Worm (Caenorhabditis elegans) whole organism, midembryonic: Measurements from ENCODE around the gene pqn-87.

Experiments used
- T22C8.4 ChIP-seq: fragments of 200-800 bp; sonication (Bioruptor generic); IDR thresholded peaks from 2 replicates; pipeline ENCODE4 v1.3.6; 2022; ENCODE audit warnings: missing genetic modification characterization, missing compliant biosample characterization
- cog-1 ChIP-seq: sonication (generic microtip); optimal IDR thresholded peaks from 2 replicates; lab custom pipeline; 2016; ENCODE audit warnings: missing genetic modification characterization, missing compliant biosample characterization
- klf-2 ChIP-seq: fragments of 200-800 bp; sonication (Bioruptor generic); conservative IDR thresholded peaks from 2 replicates; pipeline ENCODE4 v1.3.6; 2022; ENCODE audit warnings: missing genetic modification reagents, missing genetic modification characterization, missing compliant biosample characterization
- med-1 ChIP-seq: sonication (generic microtip); optimal IDR thresholded peaks from 2 replicates; lab custom pipeline; 2017; ENCODE audit warnings: missing genetic modification characterization, mild to moderate bottlenecking, missing compliant biosample characterization, antibody characterized with exemption, missing genetic modification reagents; ENCODE audit not compliant: insufficient read depth
- ref-1 ChIP-seq: fragments of 200-800 bp; sonication (Bioruptor generic); conservative IDR thresholded peaks from 2 replicates; pipeline ENCODE4 v1.3.6; 2022; ENCODE audit warnings: missing genetic modification reagents, missing genetic modification characterization, missing compliant biosample characterization
- tab-1 ChIP-seq: fragments of 200-800 bp; sonication (Bioruptor generic); IDR thresholded peaks from 2 replicates; pipeline ENCODE4 v1.3.6; 2022; ENCODE audit warnings: missing genetic modification characterization, missing compliant biosample characterization

DNA sequence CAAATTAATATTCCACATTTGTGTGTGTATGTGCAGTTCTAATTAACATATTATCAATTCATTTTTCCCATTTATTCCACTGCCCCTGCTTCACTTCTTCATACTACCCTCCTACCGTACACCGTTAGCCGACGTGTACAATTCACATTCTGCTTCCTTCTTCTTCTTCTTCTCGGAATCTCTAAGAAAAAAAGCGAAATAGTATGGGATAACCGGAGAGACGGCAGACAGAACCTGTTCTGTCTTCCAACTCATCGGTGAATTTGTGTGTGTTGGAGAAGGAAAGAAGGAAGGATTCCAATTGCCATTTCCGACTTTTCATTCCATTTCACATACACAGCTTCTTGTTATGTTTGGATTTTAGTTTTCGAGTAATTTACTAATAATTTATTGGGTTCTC lies 12.7 kb upstream of the pqn-87 start:
- TF ChIP-seq T22C8.4 (no peak), tab-1 (GFP tag; lab: Robert Waterston, UW) (no peak), cog-1 (no peak), klf-2 (no peak), med-1 (GFP tag; lab: Kevin White, UChicago) (no peak), ref-1 (GFP tag; lab: Robert Waterston, UW) (no peak)
